Worm (Caenorhabditis elegans) whole organism, L4 larva: ENCODE results near the gene scrm-8.

Experiments
- aly-2 ChIP-seq: sonication (generic microtip); optimal IDR thresholded peaks from 2 replicates; lab custom pipeline; 2018; ENCODE audit warnings: missing biosample characterization, missing genetic modification characterization
- ama-1 ChIP-seq: fragments of 150-350 bp; optimal IDR thresholded peaks from 2 replicates; lab custom pipeline; 2014; ENCODE audit warnings: inconsistent platforms, mixed read lengths
- ceh-20 ChIP-seq: fragments of 200-800 bp; sonication (Bioruptor generic); IDR thresholded peaks from 2 replicates; pipeline ENCODE4 v1.3.6; 2022; ENCODE audit warnings: missing genetic modification reagents, missing genetic modification characterization, missing compliant biosample characterization
- ceh-32 ChIP-seq: sonication (generic microtip); optimal IDR thresholded peaks from 2 replicates; lab custom pipeline; 2016; ENCODE audit warnings: mild to moderate bottlenecking, missing genetic modification characterization, missing compliant biosample characterization; ENCODE audit not compliant: poor library complexity
- dve-1 ChIP-seq: sonication (generic microtip); optimal IDR thresholded peaks from 2 replicates; lab custom pipeline; 2017; ENCODE audit warnings: antibody characterized with exemption, mild to moderate bottlenecking, missing genetic modification characterization, missing compliant biosample characterization; ENCODE audit not compliant: insufficient read depth
- lim-7 ChIP-seq: fragments of 200-800 bp; sonication (Bioruptor generic); IDR thresholded peaks from 2 replicates; pipeline ENCODE4 v1.3.6; 2022; ENCODE audit warnings: missing genetic modification characterization, missing compliant biosample characterization
- lsy-2 ChIP-seq, 2 experiments: fragments of 150-350 bp in 1 of 2; sonication (generic microtip) in 1 of 2; optimal IDR thresholded peaks; 2 replicates each; lab custom pipeline; 2014 to 2017; ENCODE audit warnings: missing biosample characterization in 2 of 2, missing genetic modification characterization in 2 of 2
- mxl-2 ChIP-seq: fragments of 200-800 bp; sonication (Bioruptor generic); conservative IDR thresholded peaks from 2 replicates; pipeline ENCODE4 v1.3.6; 2022; ENCODE audit warnings: missing genetic modification reagents, missing genetic modification characterization, missing compliant biosample characterization
- nhr-237 ChIP-seq: sonication (generic microtip); optimal IDR thresholded peaks from 2 replicates; lab custom pipeline; 2017; ENCODE audit warnings: missing biosample characterization, missing genetic modification characterization
- nhr-6 ChIP-seq: fragments of 150-350 bp; optimal IDR thresholded peaks from 2 replicates; lab custom pipeline; 2014; ENCODE audit warnings: missing biosample characterization, missing genetic modification characterization
- pha-4 ChIP-seq, 2 experiments: fragments of 150-350 bp in 1 of 2; fragments of 200-800 bp in 1 of 2; sonication (Bioruptor generic) in 1 of 2; IDR thresholded peaks in 1 of 2; optimal IDR thresholded peaks in 1 of 2; 2 replicates each; pipeline versions ENCODE4 v1.3.6 to Lab custom; 2014 to 2022; ENCODE audit warnings: missing genetic modification characterization in 2 of 2, missing genetic modification reagents in 2 of 2, missing biosample characterization in 1 of 2, missing compliant biosample characterization in 1 of 2
- skn-1 ChIP-seq: fragments of 150-350 bp; optimal IDR thresholded peaks from 2 replicates; lab custom pipeline; 2014; ENCODE audit warnings: missing biosample characterization, missing genetic modification characterization
- snpc-1.2 ChIP-seq: fragments of 200-800 bp; sonication (Bioruptor generic); IDR thresholded peaks from 2 replicates; pipeline ENCODE4 v1.3.6; 2022; ENCODE audit warnings: missing genetic modification reagents, missing genetic modification characterization, missing compliant biosample characterization

DNA sequence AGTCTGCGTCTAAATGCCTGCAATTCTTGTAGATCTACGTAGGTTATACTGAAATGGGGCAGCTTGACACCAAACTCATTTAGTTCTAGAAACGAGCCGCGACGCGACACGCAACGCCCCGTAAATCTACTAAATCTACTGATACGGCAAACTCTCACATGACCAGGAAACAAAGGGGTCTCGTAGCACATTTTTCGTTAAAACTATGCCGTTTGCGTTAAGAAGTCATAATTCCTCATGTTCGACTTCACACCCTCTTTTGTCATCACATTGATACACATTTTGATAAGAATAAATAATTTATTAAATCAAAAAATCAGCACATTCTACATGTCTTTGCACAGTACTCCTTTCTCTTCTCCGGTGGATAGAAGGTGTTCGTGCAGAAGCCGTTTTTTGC, 43.4 kb upstream of the scrm-8 start:
- TF ChIP-seq dve-1 (tag; lab: Kevin White, UChicago), result no peak
- TF ChIP-seq nhr-237 (tag; lab: Kevin White, UChicago), result no peak
- TF ChIP-seq ceh-32, result no peak
- TF ChIP-seq ama-1 (lab: Kevin White, UChicago), result no peak
- TF ChIP-seq snpc-1.2 (GFP tag; lab: Robert Waterston, UW), result no peak
- no peak for TF ChIP-seq lsy-2 (tag; optimal IDR thresholded peaks at IDR 0.05; lab: Kevin White, UChicago)
- no peak for TF ChIP-seq aly-2 (tag; lab: Kevin White, UChicago)
- TF ChIP-seq mxl-2 (GFP tag; lab: Robert Waterston, UW), result no peak
- TF ChIP-seq ceh-20 (GFP tag; lab: Robert Waterston, UW), result no peak
- no peak for TF ChIP-seq nhr-6 (tag; lab: Kevin White, UChicago)
- TF ChIP-seq skn-1 (tag; lab: Kevin White, UChicago), result no peak
- no peak for TF ChIP-seq lim-7 (GFP tag; lab: Robert Waterston, UW)
- TF ChIP-seq pha-4 (GFP tag; IDR thresholded peaks at IDR 0.05; lab: Robert Waterston, UW), result no peak
- TF ChIP-seq pha-4 (tag; optimal IDR thresholded peaks at IDR 0.05; lab: Kevin White, UChicago), result no peak
